Fruit fly (Drosophila melanogaster): ENCODE data around the gene CecA1.
A peak's percentile ranks its signal among the peaks of the same experiment; 100 is the strongest.

CecA1 gene

dm6 chr3R:30198793-30199192 lies 11.9 kb upstream of the CecA1 start:
- TF ChIP-seq Sp1 (GFP tag; optimal IDR thresholded peaks at IDR 0.05) (no peak), sv (GFP tag; optimal IDR thresholded peaks at IDR 0.05) (no peak), CG32264 (GFP tag; optimal IDR thresholded peaks at IDR 0.05) (no peak), tai (GFP tag; optimal IDR thresholded peaks at IDR 0.05) (no peak), lola (GFP tag; optimal IDR thresholded peaks at IDR 0.05) (no peak), HLH106 (tag; optimal IDR thresholded peaks at IDR 0.05) (no peak), psq (GFP tag; optimal IDR thresholded peaks at IDR 0.05) (no peak), foxo (GFP tag; optimal IDR thresholded peaks at IDR 0.05) (no peak), N (GFP tag; optimal IDR thresholded peaks at IDR 0.05) (no peak), Abd-B (GFP tag; optimal IDR thresholded peaks at IDR 0.05) (no peak), dsf (GFP tag; optimal IDR thresholded peaks at IDR 0.05; ENCODE audit: borderline replicate concordance) (no peak), Myc (optimal IDR thresholded peaks at IDR 0.05) (no peak)

DNA sequence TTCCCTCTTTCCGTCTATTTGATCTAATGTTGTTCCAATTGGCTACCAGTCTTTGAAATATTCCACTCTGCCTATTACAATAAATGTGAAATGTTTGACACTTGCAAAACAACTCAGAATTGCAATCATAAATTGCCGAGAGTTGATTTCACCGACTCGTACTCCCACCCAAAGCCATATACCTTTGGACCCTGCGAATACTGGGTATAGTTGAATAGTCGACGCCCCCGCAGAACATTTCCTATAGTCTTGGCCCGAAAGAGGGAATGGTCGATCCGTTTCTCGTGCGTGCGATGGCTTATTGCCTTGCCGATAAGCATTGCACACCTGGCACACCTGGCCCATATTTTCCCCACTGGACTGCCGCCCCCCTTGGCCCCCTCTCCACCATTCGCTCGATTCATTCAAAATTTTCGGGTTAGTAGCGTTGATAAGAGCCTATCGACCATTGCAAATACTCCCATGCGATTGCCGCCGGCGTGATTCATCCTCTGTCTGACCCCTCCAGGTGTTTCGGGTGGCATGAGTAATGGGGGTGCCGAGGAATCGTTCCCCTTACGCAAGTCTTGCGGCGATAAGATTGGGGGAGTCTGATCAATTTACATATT lies 10.5 kb upstream of the CecA1 start:
- TF ChIP-seq CG9705 (GFP tag; optimal IDR thresholded peaks at IDR 0.05), result no peak
- no peak for TF ChIP-seq br (GFP tag; optimal IDR thresholded peaks at IDR 0.05)
- TF ChIP-seq h (GFP tag; optimal IDR thresholded peaks at IDR 0.05), result peak; percentile 37
- no peak for TF ChIP-seq lola (GFP tag; optimal IDR thresholded peaks at IDR 0.05)
- TF ChIP-seq sage (GFP tag; optimal IDR thresholded peaks at IDR 0.05), result no peak
- no peak for TF ChIP-seq foxo (GFP tag; optimal IDR thresholded peaks at IDR 0.05)
- TF ChIP-seq GATAd (GFP tag; optimal IDR thresholded peaks at IDR 0.05), result no peak
- no peak for TF ChIP-seq CrebA (GFP tag; optimal IDR thresholded peaks at IDR 0.05; ENCODE audit: borderline replicate concordance)
- TF ChIP-seq jim (GFP tag; optimal IDR thresholded peaks at IDR 0.05), result no peak
- no peak for TF ChIP-seq Abd-B (GFP tag; optimal IDR thresholded peaks at IDR 0.05)
- peak; percentile 10 for TF ChIP-seq Jra (GFP tag; optimal IDR thresholded peaks at IDR 0.05)
- TF ChIP-seq fru (GFP tag; optimal IDR thresholded peaks at IDR 0.05), result peak; percentile 44
- TF ChIP-seq Dif (GFP tag; optimal IDR thresholded peaks at IDR 0.05; ENCODE audit: partially characterized antibody), result no peak
- TF ChIP-seq Hr78 (GFP tag; optimal IDR thresholded peaks at IDR 0.05), result no peak
- TF ChIP-seq dl (GFP tag; optimal IDR thresholded peaks at IDR 0.05; ENCODE audit: insufficient read depth in 1 of 2, partially characterized antibody in 2 of 2), result no peak
- no peak for TF ChIP-seq Rel (GFP tag; optimal IDR thresholded peaks at IDR 0.05)
- TF ChIP-seq Rel (tag; optimal IDR thresholded peaks at IDR 0.05), result peak; percentile 33
- TF ChIP-seq rgr (GFP tag; optimal IDR thresholded peaks at IDR 0.05), result no peak
- no peak for TF ChIP-seq sv (GFP tag; optimal IDR thresholded peaks at IDR 0.05)
- TF ChIP-seq dmrt93B (GFP tag; optimal IDR thresholded peaks at IDR 0.05), result no peak
- TF ChIP-seq Hr83 (GFP tag; optimal IDR thresholded peaks at IDR 0.05; ENCODE audit: poor library complexity, severe bottlenecking), result no peak

DNA sequence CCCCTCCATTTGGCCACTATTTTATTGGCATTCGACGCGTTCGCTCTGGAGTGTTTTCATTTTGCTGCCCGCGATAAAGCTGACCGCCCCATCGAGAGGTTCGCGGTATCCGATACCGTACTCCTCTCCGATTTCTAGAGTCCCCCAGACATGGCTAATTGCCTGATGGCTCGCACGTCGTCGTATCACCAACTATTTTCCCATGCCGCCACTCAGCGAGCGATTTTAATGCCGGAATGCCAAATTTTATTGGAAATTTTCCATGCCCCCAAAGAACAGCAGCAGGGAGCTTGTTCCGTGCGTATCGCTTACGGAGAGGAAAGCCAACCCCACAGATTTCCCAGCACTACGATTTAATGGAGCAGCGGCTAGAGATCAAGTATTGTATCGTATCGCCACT lies 9.6 kb upstream of the CecA1 start:
- TF ChIP-seq Jra (GFP tag; optimal IDR thresholded peaks at IDR 0.05) (no peak), ey (GFP tag; optimal IDR thresholded peaks at IDR 0.05) (no peak), usp (GFP tag; optimal IDR thresholded peaks at IDR 0.05) (no peak), OdsH (GFP tag; optimal IDR thresholded peaks at IDR 0.05) (no peak), br (GFP tag; optimal IDR thresholded peaks at IDR 0.05) (no peak), tai (GFP tag; optimal IDR thresholded peaks at IDR 0.05) (no peak), CG32264 (GFP tag; optimal IDR thresholded peaks at IDR 0.05) (no peak), Myc (optimal IDR thresholded peaks at IDR 0.05) (no peak), Hr83 (GFP tag; optimal IDR thresholded peaks at IDR 0.05; ENCODE audit: poor library complexity, severe bottlenecking) (no peak), Sp1 (GFP tag; optimal IDR thresholded peaks at IDR 0.05) (no peak), CG9705 (GFP tag; optimal IDR thresholded peaks at IDR 0.05) (no peak), N (GFP tag; optimal IDR thresholded peaks at IDR 0.05) (no peak), dmrt93B (GFP tag; optimal IDR thresholded peaks at IDR 0.05) (no peak), GATAd (GFP tag; optimal IDR thresholded peaks at IDR 0.05) (no peak), dsf (GFP tag; optimal IDR thresholded peaks at IDR 0.05; ENCODE audit: borderline replicate concordance) (no peak)

dm6 chr3R:30202898-30203103 lies 7.9 kb upstream of the CecA1 start, which contains the start of gene CG9743:
Gene CG9743, minus strand, starts transcription at chr3R:30202998.
- TF ChIP-seq jim (GFP tag; optimal IDR thresholded peaks at IDR 0.05) (no peak), Vsx2 (GFP tag; optimal IDR thresholded peaks at IDR 0.05; ENCODE audit: partially characterized antibody) (no peak), ey (GFP tag; optimal IDR thresholded peaks at IDR 0.05) (no peak), Mio (GFP tag; optimal IDR thresholded peaks at IDR 0.05) (no peak), br (GFP tag; optimal IDR thresholded peaks at IDR 0.05) (no peak), dmrt93B (GFP tag; optimal IDR thresholded peaks at IDR 0.05) (no peak), GATAd (GFP tag; optimal IDR thresholded peaks at IDR 0.05) (no peak), dsf (GFP tag; optimal IDR thresholded peaks at IDR 0.05; ENCODE audit: borderline replicate concordance) (no peak), psq (GFP tag; optimal IDR thresholded peaks at IDR 0.05) (no peak), N (GFP tag; optimal IDR thresholded peaks at IDR 0.05) (no peak), foxo (GFP tag; optimal IDR thresholded peaks at IDR 0.05) (no peak), Rel (GFP tag; optimal IDR thresholded peaks at IDR 0.05) (no peak), Rel (tag; optimal IDR thresholded peaks at IDR 0.05) (no peak), pan (optimal IDR thresholded peaks at IDR 0.05) (no peak), OdsH (GFP tag; optimal IDR thresholded peaks at IDR 0.05) (no peak), sv (GFP tag; optimal IDR thresholded peaks at IDR 0.05) (no peak), HLH106 (tag; optimal IDR thresholded peaks at IDR 0.05) (no peak), sage (GFP tag; optimal IDR thresholded peaks at IDR 0.05) (no peak), rgr (GFP tag; optimal IDR thresholded peaks at IDR 0.05) (no peak), Hr78 (GFP tag; optimal IDR thresholded peaks at IDR 0.05) (no peak)
